Worm (Caenorhabditis elegans) whole organism, L1 larva: ENCODE measurements around the gene F47B8.13.

Experiments
- elt-3 ChIP-seq, 6 experiments: fragments of 150-350 bp in 1 of 6; sonication (generic microtip); optimal IDR thresholded peaks; 2 replicates each; lab custom pipeline; 2017 to 2018; ENCODE audit warnings: missing biosample characterization in 6 of 6, missing genetic modification characterization in 6 of 6, inconsistent platforms in 1 of 6
- snpc-4 ChIP-seq: fragments of 150-350 bp; optimal IDR thresholded peaks from 2 replicates; lab custom pipeline; 2014; ENCODE audit warnings: missing biosample characterization, missing genetic modification characterization

DNA sequence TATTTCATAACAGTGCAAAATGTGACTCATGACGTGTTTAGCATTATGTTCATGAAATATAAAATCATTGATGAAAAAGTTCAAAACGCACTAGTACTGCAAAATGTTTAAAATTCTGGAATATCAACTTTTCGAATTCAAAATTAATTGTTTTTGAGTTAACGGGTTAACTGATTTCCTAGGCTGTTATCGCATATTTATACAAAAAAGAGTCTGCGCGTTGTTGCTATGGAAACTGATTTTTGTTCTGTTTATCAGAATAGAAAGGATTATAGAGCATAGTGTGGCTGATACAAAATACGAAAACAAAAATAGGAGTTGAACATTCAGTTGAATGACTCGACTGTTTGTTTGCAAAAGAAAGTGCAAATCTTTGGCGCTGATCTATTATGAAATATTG is 1.9 kb downstream of the F47B8.13 start:
- TF ChIP-seq elt-3 (tag; optimal IDR thresholded peaks at IDR 0.05; lab: Kevin White, UChicago): no peak
- TF ChIP-seq snpc-4 (tag; lab: Kevin White, UChicago): no peak
